Worm (Caenorhabditis elegans) whole organism, early embryonic: Measurements from ENCODE around the gene dhs-9.

ENCODE experiments used
- ama-1 ChIP-seq: fragments of 150-350 bp; optimal IDR thresholded peaks from 2 replicates; lab custom pipeline; 2014
- hmg-4 ChIP-seq: fragments of 200-800 bp; sonication (Bioruptor generic); optimal IDR thresholded peaks from 2 replicates; lab custom pipeline; 2018; ENCODE audit warnings: mild to moderate bottlenecking, missing genetic modification characterization, missing compliant biosample characterization
- scrt-1 ChIP-seq: fragments of 200-800 bp; sonication (Bioruptor generic); IDR thresholded peaks from 2 replicates; pipeline ENCODE4 v1.3.6; 2022; ENCODE audit warnings: missing genetic modification characterization, missing compliant biosample characterization
- tbx-11 ChIP-seq: fragments of 200-800 bp; sonication (Bioruptor generic); IDR thresholded peaks from 2 replicates; pipeline ENCODE4 v1.3.6; 2022; ENCODE audit warnings: missing genetic modification characterization, missing compliant biosample characterization

- TF ChIP-seq scrt-1 (GFP tag; lab: Robert Waterston, UW) (no peak), hmg-4 (no peak), ama-1 (no peak), tbx-11 (no peak)
Observed at ce11 chrIII:5344561-5344960, 23.3 kb downstream of the dhs-9 start.
